Fruit fly (Drosophila melanogaster) S2 (cell line): ENCODE measurements around the gene Fer3.

Source experiments
- CG8478 ChIP-seq: fragments of >200 bp; optimal IDR thresholded peaks from 2 replicates; lab custom pipeline; 2018
- CTCF ChIP-seq, 2 experiments: fragments of >200 bp; optimal IDR thresholded peaks; 2 replicates each; lab custom pipeline; 2018

- TF ChIP-seq CG8478 (lab: Kevin White, UChicago) (no peak), CTCF (optimal IDR thresholded peaks at IDR 0.05; lab: Kevin White, UChicago) (no peak)
These were observed 38.2 kb downstream of the Fer3 start, which contains the start of gene CG42327 for dm6 chr3R:11655873-11656374.
